Worm (Caenorhabditis elegans): ENCODE measurements around the gene hsp-60.
A peak's percentile ranks its signal among the peaks of the same experiment; 100 is the strongest.

hsp-60 gene

DNA sequence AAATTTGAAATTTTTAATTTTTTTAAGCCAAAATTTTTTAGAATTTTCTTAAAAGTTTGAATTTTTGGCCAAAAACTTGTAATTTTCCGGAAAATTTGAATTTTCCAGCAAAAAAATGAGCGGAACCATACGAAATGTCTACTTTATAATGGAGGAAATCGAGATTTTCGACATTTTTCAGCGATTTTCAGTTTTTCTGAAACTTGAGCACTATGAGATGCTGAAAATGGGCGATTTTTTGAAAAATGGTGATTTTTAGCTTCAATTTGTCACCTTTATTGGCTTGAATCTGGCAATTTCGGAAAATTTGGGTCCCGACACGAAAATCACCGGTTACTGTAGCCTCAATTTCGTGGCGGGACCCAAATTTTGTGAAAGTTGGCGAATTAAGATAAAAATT is 7.0 kb downstream of the hsp-60 start, which contains the start of gene Y22D7AL.4:
TSS of gene Y22D7AL.4 (plus strand) at position 109 of the 400 bp plus-strand sequence.
- TF ChIP-seq zim-3 (tag; optimal IDR thresholded peaks at IDR 0.05) = peak; percentile 80
- TF ChIP-seq somi-1 (GFP tag; optimal IDR thresholded peaks at IDR 0.05) = no peak
- TF ChIP-seq efl-1 (GFP tag; optimal IDR thresholded peaks at IDR 0.05) = no peak
- peak; percentile 30 for TF ChIP-seq repo-1 (tag; optimal IDR thresholded peaks at IDR 0.05)
- TF ChIP-seq F57C9.4 (tag; optimal IDR thresholded peaks at IDR 0.05) = no peak
- TF ChIP-seq ztf-28 (GFP tag; IDR thresholded peaks at IDR 0.05) = no peak
- no peak for TF ChIP-seq attf-6 (GFP tag; IDR thresholded peaks at IDR 0.05)
- TF ChIP-seq nhr-120 (GFP tag; IDR thresholded peaks at IDR 0.05) = no peak
- 0 out of 2 replicates have a peak, but pooled peaks have one; percentile 24 for TF ChIP-seq F33H1.4 (GFP tag; IDR thresholded peaks at IDR 0.05)
- TF ChIP-seq mcd-1 (GFP tag; IDR thresholded peaks at IDR 0.05) = 0 out of 2 replicates have a peak, but pooled peaks have one; percentile 26
- no peak for TF ChIP-seq Y79H2A.3 (GFP tag; conservative IDR thresholded peaks at IDR 0.05)
- peak; percentile 69; the same call in 1 of the 2 replicates for TF ChIP-seq nfyb-1 (GFP tag; IDR thresholded peaks at IDR 0.05)
- no peak for TF ChIP-seq B0019.2 (GFP tag; conservative IDR thresholded peaks at IDR 0.05)
- TF ChIP-seq ztf-26 (tag; optimal IDR thresholded peaks at IDR 0.05) = no peak
- 0 out of 2 replicates have a peak, but pooled peaks have one; percentile 34 for TF ChIP-seq Y56A3A.18 (GFP tag; IDR thresholded peaks at IDR 0.05)

DNA sequence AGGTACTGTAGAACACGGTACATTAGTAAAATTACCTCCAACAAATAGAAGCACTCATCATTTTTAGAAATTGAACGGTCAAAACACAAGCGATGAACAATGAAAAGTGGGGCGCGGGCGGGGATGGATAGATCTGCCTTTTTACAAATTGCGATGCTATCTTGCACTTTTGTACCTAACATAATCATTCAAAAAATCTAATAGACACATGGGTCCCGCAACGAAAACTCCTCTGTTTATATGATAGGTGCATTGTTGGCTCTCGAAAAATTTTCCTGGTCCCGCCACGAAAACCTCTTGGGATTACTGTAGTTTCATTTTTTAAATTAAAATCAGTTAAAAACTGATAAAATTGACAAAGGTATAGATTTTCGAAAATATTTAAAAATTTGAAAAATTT is 14.7 kb downstream of the hsp-60 start, which contains the start of gene Y22D7AL.11:
TSS of gene Y22D7AL.11 (minus strand) at position 101 of the 400 bp plus-strand sequence.
- no peak for TF ChIP-seq bed-1 (GFP tag; IDR thresholded peaks at IDR 0.05)
- TF ChIP-seq mel-28 (tag; optimal IDR thresholded peaks at IDR 0.05; ENCODE audit: borderline replicate concordance) = no peak
- no peak for TF ChIP-seq ekl-4 (GFP tag; IDR thresholded peaks at IDR 0.05)
- TF ChIP-seq B0035.1 (tag; optimal IDR thresholded peaks at IDR 0.05) = no peak
- no peak for TF ChIP-seq tbx-9 (tag; optimal IDR thresholded peaks at IDR 0.05; ENCODE audit: borderline replicate concordance)
- TF ChIP-seq T26A5.8 (tag; optimal IDR thresholded peaks at IDR 0.05) = no peak
- TF ChIP-seq C17E4.6 (GFP tag; IDR thresholded peaks at IDR 0.05) = no peak
- no peak for TF ChIP-seq ztf-6 (GFP tag; IDR thresholded peaks at IDR 0.05)
- no peak for TF ChIP-seq athp-1 (tag; optimal IDR thresholded peaks at IDR 0.05)
- TF ChIP-seq lsl-1 (GFP tag; optimal IDR thresholded peaks at IDR 0.05) = no peak
- TF ChIP-seq F37B4.10 (GFP tag; IDR thresholded peaks at IDR 0.05) = no peak
- no peak for TF ChIP-seq nhr-120 (GFP tag; IDR thresholded peaks at IDR 0.05)
- no peak for TF ChIP-seq tbp1 (GFP tag; optimal IDR thresholded peaks at IDR 0.05)
- TF ChIP-seq hlh-26 (GFP tag; conservative IDR thresholded peaks at IDR 0.05) = no peak
- no peak for TF ChIP-seq attf-5 (GFP tag; optimal IDR thresholded peaks at IDR 0.05)

DNA sequence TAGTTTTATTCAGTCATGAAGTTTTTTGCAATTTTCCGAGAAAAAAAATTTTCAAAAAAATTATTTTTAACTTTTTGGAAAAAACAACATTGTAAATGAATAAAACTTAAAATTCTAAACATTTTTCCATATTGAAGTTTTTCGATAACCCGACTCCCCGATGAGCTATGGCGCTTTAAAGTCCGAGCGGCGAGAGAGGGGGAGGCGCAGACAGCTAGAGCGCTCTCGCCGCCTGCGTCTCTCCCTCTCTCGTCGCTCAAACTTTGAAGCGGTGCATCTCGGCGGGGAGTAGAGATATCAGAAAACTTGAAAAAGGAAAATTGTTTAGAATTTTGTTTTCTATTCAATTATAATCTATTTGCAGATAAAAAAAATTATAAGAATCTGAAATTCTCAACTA is 18.8 kb downstream of the hsp-60 start:
- TF ChIP-seq egrh-3 (GFP tag; IDR thresholded peaks at IDR 0.05) = peak; percentile 20; the same call in 1 of the 2 replicates
- TF ChIP-seq zfh-2 (GFP tag; conservative IDR thresholded peaks at IDR 0.05) = peak; percentile 65
- no peak for TF ChIP-seq lsl-1 (GFP tag; optimal IDR thresholded peaks at IDR 0.05)

DNA sequence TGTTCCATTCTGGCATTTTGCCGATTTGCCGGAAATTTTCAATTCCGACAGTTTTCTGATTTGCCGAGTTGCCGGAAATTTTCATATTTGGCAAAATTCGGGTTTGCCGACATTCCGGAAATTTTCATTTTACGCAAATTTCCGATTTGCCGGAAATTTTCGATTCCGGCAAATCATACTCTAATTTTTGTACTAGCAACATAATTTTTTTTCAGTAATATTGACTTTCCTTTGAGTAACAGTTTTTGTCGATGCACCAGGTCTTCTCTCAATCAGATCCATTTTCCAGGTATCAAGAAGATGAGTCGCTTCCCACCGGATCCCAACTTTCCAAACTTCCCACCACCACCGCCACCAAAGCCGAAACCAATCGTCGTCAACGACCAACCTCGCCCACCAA is 21.6 kb downstream of the hsp-60 start, which contains the start of gene Y22D7AL.3:
TSS of gene Y22D7AL.3 (plus strand) at position 301 of the 400 bp plus-strand sequence.
- TF ChIP-seq B0336.3 (GFP tag; IDR thresholded peaks at IDR 0.05) (no peak), zfh-2 (GFP tag; conservative IDR thresholded peaks at IDR 0.05) (0 out of 2 replicates have a peak, but pooled peaks have one; percentile 16), cebp-2 (GFP tag; IDR thresholded peaks at IDR 0.05) (0 out of 2 replicates have a peak, but pooled peaks have one; percentile 66), Y53G8AR.9 (GFP tag; conservative IDR thresholded peaks at IDR 0.05) (no peak), nhr-90 (tag; optimal IDR thresholded peaks at IDR 0.05) (no peak)

Data from whole organism, young adult.